Fruit fly (Drosophila melanogaster) whole organism, wandering third instar larva: ENCODE measurements around the gene epsilonCOP.

Experiments used
- CG32264 ChIP-seq: fragments of 200-800 bp; sonication (Bioruptor generic); optimal IDR thresholded peaks from 2 replicates; lab custom pipeline; 2016; ENCODE audit warnings: missing biosample characterization, missing genetic modification characterization
- CG9705 ChIP-seq: fragments of 200-800 bp; sonication (Bioruptor generic); optimal IDR thresholded peaks from 2 replicates; lab custom pipeline; 2018; ENCODE audit warnings: missing biosample characterization, mild to moderate bottlenecking, missing genetic modification characterization
- CrebA ChIP-seq: fragments of 200-800 bp; sonication (Bioruptor generic); optimal IDR thresholded peaks from 2 replicates; lab custom pipeline; 2016; ENCODE audit warnings: missing biosample characterization, mild to moderate bottlenecking, missing genetic modification characterization, borderline replicate concordance
- Dfd ChIP-seq: fragments of >200 bp; optimal IDR thresholded peaks from 2 replicates; lab custom pipeline; 2017; ENCODE audit warnings: missing biosample characterization, missing genetic modification characterization
- Dif ChIP-seq: fragments of 200-275, 200-300 bp; sonication (Bioruptor generic); optimal IDR thresholded peaks from 2 replicates; lab custom pipeline; 2018; ENCODE audit warnings: missing biosample characterization, missing genetic modification characterization; ENCODE audit not compliant: partially characterized antibody
- GATAd ChIP-seq: sonication (Bioruptor generic); optimal IDR thresholded peaks from 2 replicates; lab custom pipeline; 2016; ENCODE audit warnings: missing biosample characterization, missing genetic modification characterization
- Hnf4 ChIP-seq: fragments of 200-800 bp; sonication (Bioruptor generic); optimal IDR thresholded peaks from 2 replicates; lab custom pipeline; 2016; ENCODE audit warnings: missing biosample characterization, mild to moderate bottlenecking, missing genetic modification characterization
- Hr78 ChIP-seq: fragments of >200 bp; optimal IDR thresholded peaks from 2 replicates; lab custom pipeline; 2017; ENCODE audit warnings: missing biosample characterization, missing genetic modification characterization
- Hr83 ChIP-seq: fragments of 200-300 bp; sonication (Bioruptor generic); optimal IDR thresholded peaks from 2 replicates; lab custom pipeline; 2016; ENCODE audit warnings: missing biosample characterization, mild to moderate bottlenecking, missing genetic modification characterization, moderate library complexity; ENCODE audit not compliant: poor library complexity, severe bottlenecking
- N ChIP-seq: fragments of >200 bp; optimal IDR thresholded peaks from 2 replicates; lab custom pipeline; 2018; ENCODE audit warnings: missing biosample characterization, missing external identifiers, missing genetic modification characterization
- OdsH ChIP-seq: fragments of 200-800 bp; sonication (Bioruptor generic); optimal IDR thresholded peaks from 2 replicates; lab custom pipeline; 2016; ENCODE audit warnings: missing biosample characterization, mild to moderate bottlenecking, missing genetic modification characterization
- Vsx2 ChIP-seq: fragments of 200-300, 225-300 bp; sonication (Bioruptor generic); optimal IDR thresholded peaks from 2 replicates; lab custom pipeline; 2018; ENCODE audit warnings: missing biosample characterization, missing genetic modification characterization; ENCODE audit not compliant: partially characterized antibody
- dl ChIP-seq, 2 experiments: fragments of 175-275, 200-275 bp in 1 of 2; fragments of 200-275 bp in 1 of 2; sonication (Bioruptor generic); optimal IDR thresholded peaks; lab custom pipeline; 2018; ENCODE audit warnings: mild to moderate bottlenecking in 2 of 2, missing biosample characterization in 2 of 2, missing genetic modification characterization in 2 of 2, moderate library complexity in 2 of 2; ENCODE audit not compliant: partially characterized antibody in 2 of 2, insufficient read depth in 1 of 2
- dmrt93B ChIP-seq: fragments of 200-800 bp; sonication (Bioruptor generic); optimal IDR thresholded peaks from 2 replicates; lab custom pipeline; 2018; ENCODE audit warnings: missing biosample characterization, mild to moderate bottlenecking, missing genetic modification characterization
- dsf ChIP-seq: sonication (Bioruptor generic); optimal IDR thresholded peaks from 2 replicates; lab custom pipeline; 2016; ENCODE audit warnings: missing biosample characterization, missing genetic modification characterization, borderline replicate concordance
- ey ChIP-seq: fragments of 200-800 bp; sonication (Bioruptor generic); optimal IDR thresholded peaks from 2 replicates; lab custom pipeline; 2016; ENCODE audit warnings: missing biosample characterization, missing genetic modification characterization
- foxo ChIP-seq, 2 experiments: fragments of 200-800 bp; sonication (Bioruptor generic); optimal IDR thresholded peaks; 2 replicates in 1 of 2; 3 replicates in 1 of 2; lab custom pipeline; 2016 to 2017; ENCODE audit warnings: missing biosample characterization in 2 of 2, missing genetic modification characterization in 2 of 2
- fru ChIP-seq: fragments of 200-800 bp; sonication (Bioruptor generic); optimal IDR thresholded peaks from 3 replicates; lab custom pipeline; 2016; ENCODE audit warnings: missing biosample characterization, mild to moderate bottlenecking, missing genetic modification characterization
- psq ChIP-seq: fragments of 200-800 bp; sonication (Bioruptor generic); optimal IDR thresholded peaks from 3 replicates; lab custom pipeline; 2017; ENCODE audit warnings: missing biosample characterization, mild to moderate bottlenecking, missing genetic modification characterization, moderate library complexity
- rgr ChIP-seq: fragments of 200-800 bp; sonication (Bioruptor generic); optimal IDR thresholded peaks from 3 replicates; lab custom pipeline; 2016; ENCODE audit warnings: missing biosample characterization, mild to moderate bottlenecking, missing genetic modification characterization
- sage ChIP-seq: fragments of 200-800 bp; sonication (Bioruptor generic); optimal IDR thresholded peaks from 2 replicates; lab custom pipeline; 2016; ENCODE audit warnings: missing biosample characterization, mild to moderate bottlenecking, missing genetic modification characterization
- sv ChIP-seq: fragments of 200-800 bp; sonication (Bioruptor generic); optimal IDR thresholded peaks from 3 replicates; lab custom pipeline; 2016; ENCODE audit warnings: missing biosample characterization, missing genetic modification characterization
- usp ChIP-seq: fragments of >200 bp; optimal IDR thresholded peaks from 2 replicates; lab custom pipeline; 2017; ENCODE audit warnings: missing biosample characterization, missing genetic modification characterization
- woc ChIP-seq: sonication (Bioruptor generic); optimal IDR thresholded peaks from 2 replicates; lab custom pipeline; 2016; ENCODE audit warnings: missing biosample characterization, mild to moderate bottlenecking, missing genetic modification characterization

The epsilonCOP gene

DNA sequence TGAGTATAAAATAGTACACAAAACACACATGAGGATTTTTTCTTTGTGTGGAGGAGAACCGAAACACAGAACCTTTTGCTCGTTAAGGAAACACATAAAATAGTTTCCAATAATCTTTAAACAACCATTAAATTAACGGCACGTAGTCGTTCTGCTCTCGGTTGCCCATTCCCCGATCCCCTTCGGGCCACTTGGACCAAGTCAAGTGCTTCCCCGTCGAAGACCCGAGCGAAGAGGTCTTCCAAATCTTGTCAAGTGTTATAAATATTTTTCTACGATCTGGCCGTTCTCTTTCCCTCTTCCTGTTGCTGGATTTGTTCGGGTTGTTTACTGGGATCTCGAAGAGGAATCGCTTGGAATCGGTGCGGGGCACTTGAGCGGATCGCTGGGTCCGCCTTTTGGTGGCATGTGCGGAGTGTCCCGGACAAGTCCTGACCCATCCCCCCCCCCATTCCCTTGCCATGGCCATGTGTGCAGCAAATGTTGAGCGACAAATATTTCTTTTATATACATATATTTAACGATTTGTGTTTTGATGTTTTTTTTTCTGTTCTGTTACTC is 42.1 kb downstream of the epsilonCOP start:
- TF ChIP-seq usp (GFP tag; lab: Kevin White, UChicago), result no peak
- no peak for TF ChIP-seq dl (GFP tag; optimal IDR thresholded peaks at IDR 0.05; lab: Kevin White, UChicago; ENCODE audit: insufficient read depth in 1 of 2, partially characterized antibody in 2 of 2)
- no peak for TF ChIP-seq Hnf4
- TF ChIP-seq Hr78 (GFP tag; lab: Kevin White, UChicago), result no peak
- TF ChIP-seq sv (GFP tag; lab: Kevin White, UChicago), result no peak
- TF ChIP-seq rgr (GFP tag; lab: Kevin White, UChicago), result no peak
- no peak for TF ChIP-seq CG32264 (GFP tag; lab: Kevin White, UChicago)
- no peak for TF ChIP-seq GATAd (GFP tag; lab: Kevin White, UChicago)
- no peak for TF ChIP-seq woc
- no peak for TF ChIP-seq ey (GFP tag; lab: Kevin White, UChicago)
- TF ChIP-seq psq (GFP tag; lab: Kevin White, UChicago), result no peak

DNA sequence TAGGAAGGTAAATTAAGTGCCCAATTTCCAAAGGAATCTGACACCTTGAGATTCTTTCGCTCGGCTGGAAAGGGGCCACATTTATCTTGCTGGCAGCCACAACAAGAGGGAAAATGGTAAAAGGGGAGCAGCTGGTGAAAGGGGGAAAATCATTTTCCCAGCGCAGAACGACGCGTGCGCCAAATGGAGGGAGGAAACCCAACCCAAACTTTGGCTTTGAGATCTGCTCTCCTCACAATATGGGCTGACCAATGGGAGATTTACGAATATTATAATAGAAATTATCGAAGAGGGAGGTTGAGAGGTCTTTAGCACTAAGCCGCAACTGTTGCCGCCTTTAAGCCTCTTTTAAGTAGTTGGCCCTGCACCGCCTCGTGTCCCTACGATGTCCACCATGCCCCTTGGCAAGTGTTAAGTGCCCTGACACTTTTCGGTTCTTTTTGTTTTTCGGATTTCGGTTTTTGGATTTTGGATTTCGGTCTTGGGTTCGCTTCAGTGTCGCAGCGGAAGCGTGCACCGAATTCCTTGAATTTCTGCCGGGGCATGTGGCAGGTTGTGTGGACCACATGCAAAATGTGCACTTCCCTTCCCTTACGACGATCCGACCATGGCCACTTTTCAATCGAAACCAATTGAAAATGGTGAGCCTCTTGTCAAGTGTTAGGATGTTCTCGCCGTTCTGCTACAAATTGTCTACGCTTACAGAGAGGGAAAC is 43.3 kb downstream of the epsilonCOP start:
- TF ChIP-seq dmrt93B (GFP tag; lab: Kevin White, UChicago), result no peak
- TF ChIP-seq sage (GFP tag; lab: Kevin White, UChicago), result no peak
- TF ChIP-seq Vsx2, result no peak
- no peak for TF ChIP-seq CrebA (GFP tag; lab: Kevin White, UChicago)
- TF ChIP-seq Dif (GFP tag; lab: Kevin White, UChicago), result no peak
- no peak for TF ChIP-seq Hr83
- TF ChIP-seq dl (GFP tag; optimal IDR thresholded peaks at IDR 0.05; lab: Kevin White, UChicago; ENCODE audit: insufficient read depth in 1 of 2, partially characterized antibody in 2 of 2), result no peak
- no peak for TF ChIP-seq rgr (GFP tag; lab: Kevin White, UChicago)
- no peak for TF ChIP-seq foxo (GFP tag; optimal IDR thresholded peaks at IDR 0.05; lab: Kevin White, UChicago)

DNA sequence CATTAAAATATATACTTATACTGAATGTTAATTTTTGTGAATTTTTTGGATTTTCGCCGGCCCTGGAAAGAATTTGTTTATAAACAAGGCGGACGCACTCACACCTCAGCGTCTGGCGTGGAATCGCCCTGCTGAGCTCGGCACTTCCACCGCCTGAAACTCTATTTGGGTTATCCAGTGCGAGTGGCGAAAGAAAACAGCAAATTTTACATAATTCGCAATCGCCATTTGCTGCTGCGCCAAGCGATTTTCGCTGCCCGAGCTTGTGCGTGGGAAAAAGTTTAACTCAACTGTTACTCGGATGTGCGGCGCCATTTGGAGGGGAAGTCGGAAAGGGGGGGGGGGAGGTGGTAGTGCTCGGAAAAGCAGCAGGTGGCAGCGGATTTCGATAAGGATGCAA is 44.1 kb downstream of the epsilonCOP start:
- no peak for TF ChIP-seq OdsH
- no peak for TF ChIP-seq CG9705 (GFP tag; lab: Kevin White, UChicago)
- TF ChIP-seq, all 38 proteins: peak for 0

DNA sequence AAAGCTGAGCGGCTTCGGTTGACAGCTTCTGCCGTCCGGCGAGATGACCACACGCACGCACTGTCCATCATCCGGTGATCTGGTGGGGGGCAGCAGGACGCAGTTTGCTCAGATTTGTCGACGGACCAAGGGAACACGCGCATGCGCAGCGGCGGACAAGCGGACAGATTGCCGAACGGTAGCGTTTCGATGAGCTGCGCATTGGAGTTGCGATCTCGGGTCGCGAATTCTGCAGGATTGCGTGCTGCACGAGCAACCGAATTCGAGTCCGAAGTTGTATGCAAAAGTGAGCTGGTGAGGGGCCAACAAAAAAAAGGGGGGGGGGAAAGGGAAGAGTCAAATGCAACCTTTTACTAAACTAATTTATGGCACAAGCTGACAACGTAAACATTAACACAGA is 44.8 kb downstream of the epsilonCOP start:
- TF ChIP-seq dl (GFP tag; optimal IDR thresholded peaks at IDR 0.05; lab: Kevin White, UChicago; ENCODE audit: insufficient read depth in 1 of 2, partially characterized antibody in 2 of 2) (no peak), N (no peak), Hr78 (GFP tag; lab: Kevin White, UChicago) (no peak), fru (no peak)

DNA sequence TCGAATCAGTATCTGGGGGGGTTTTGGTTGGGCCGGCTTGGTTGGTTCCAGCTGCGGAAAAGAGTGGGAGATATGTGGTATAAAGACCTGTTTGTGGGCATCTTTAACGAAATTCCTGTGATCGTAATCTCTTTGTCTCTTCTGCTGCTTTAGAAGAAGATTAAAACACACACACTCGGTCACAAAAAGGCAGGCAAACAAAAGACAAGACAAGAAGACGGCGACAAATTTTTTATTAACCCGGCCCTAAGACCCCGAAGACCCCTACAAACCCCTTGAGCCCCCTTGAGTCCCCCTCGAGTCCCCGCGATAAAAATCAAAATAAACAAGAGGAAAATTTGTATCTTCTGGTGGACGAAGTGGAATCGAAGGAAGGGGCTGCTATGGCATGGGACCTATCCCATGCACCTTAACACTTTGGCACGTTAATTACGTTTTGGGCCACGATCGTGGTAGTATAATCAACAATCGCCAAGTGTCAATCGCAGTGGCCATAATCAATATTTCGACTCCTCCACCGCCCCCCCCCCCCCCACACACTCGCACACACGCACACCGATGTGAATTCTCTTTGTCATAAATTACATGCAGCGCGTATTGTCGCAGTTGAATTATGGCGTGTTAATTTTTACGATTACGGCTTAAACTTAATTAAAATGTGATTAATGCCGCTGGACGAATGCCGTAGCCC is 45.4 kb downstream of the epsilonCOP start:
- TF ChIP-seq CG32264 (GFP tag; lab: Kevin White, UChicago), result no peak
- peak; percentile 84 for TF ChIP-seq Dfd (GFP tag; lab: Kevin White, UChicago)
- TF ChIP-seq Dif (GFP tag; lab: Kevin White, UChicago), result no peak
- TF ChIP-seq Hnf4, result no peak

DNA sequence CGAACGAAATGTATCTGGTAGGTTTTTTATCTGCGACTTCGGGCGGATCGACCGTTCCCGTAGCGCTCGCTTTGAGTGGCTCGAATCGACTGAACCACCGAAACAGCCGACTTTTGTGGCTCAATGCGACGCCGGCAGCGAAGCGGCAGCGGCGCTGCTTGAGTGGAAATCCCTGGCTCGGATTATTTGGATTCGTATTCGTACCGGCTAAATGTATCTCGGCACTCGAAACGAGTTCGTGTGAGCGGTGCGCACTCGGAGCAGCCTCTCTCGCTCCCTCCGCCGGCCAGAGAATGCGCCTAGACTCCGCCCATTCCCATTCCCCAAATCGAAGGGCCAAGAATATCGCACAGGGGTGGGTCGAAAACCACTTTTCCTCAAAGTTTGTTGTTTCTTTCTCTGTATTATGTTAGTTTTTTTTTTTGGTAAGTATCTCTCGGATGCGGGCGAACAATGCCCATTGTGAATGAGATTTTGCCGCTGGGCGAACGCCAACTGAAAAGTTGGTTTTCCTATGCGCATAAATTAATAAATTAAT is 47.2 kb downstream of the epsilonCOP start:
- TF ChIP-seq Hr83 (peak; percentile 32), dsf (GFP tag; lab: Kevin White, UChicago) (no peak), dl (GFP tag; optimal IDR thresholded peaks at IDR 0.05; lab: Kevin White, UChicago; ENCODE audit: insufficient read depth in 1 of 2, partially characterized antibody in 2 of 2) (peak in 1 of 2 experiments; percentile 20), Vsx2 (peak; percentile 67), GATAd (GFP tag; lab: Kevin White, UChicago) (no peak), usp (GFP tag; lab: Kevin White, UChicago) (no peak), foxo (GFP tag; optimal IDR thresholded peaks at IDR 0.05; lab: Kevin White, UChicago) (no peak), Hr78 (GFP tag; lab: Kevin White, UChicago) (no peak), Dif (GFP tag; lab: Kevin White, UChicago) (peak; percentile 85)
- TF ChIP-seq, all 38 proteins: peak for 4
